Worm (Caenorhabditis elegans): ENCODE data around the gene C52A11.3.

C52A11.3 gene

DNA sequence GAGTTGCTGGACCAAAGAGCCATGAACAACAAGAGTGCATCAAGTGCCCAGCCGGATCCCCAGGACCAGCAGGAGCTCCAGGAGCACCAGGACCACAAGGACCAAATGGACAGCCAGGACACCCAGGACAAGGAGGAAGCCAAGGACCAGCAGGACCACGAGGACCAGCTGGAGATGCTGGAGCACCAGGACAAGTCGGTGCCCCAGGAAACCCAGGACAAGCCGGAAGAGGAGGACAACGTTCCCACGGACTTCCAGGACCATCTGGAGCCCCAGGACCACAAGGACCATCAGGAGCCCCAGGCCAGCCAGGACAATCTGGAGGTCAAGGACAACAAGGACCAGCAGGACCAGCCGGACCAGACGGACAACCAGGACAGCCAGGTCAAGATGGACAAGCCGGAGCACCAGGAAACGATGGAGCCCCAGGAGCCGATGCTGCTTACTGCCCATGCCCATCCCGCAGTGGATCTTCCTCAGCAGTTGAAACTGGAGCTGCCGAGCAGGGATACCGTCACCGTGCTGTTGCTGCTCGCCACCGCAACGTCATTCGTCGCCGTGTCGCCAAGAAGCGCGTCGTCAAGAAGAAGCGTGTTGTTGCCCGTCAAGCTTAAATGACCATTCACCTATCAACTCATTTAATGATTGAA lies 31.7 kb upstream of the C52A11.3 start:
- TF ChIP-seq elt-4 (tag; optimal IDR thresholded peaks at IDR 0.05): peak; percentile 50
- no peak for TF ChIP-seq zip-5 (tag; optimal IDR thresholded peaks at IDR 0.05)
- TF ChIP-seq unc-55 (GFP tag; optimal IDR thresholded peaks at IDR 0.05): no peak
- TF ChIP-seq hlh-6 (tag; optimal IDR thresholded peaks at IDR 0.05): peak; percentile 52
- peak; percentile 22 for TF ChIP-seq C08G9.2 (tag; optimal IDR thresholded peaks at IDR 0.05)

DNA sequence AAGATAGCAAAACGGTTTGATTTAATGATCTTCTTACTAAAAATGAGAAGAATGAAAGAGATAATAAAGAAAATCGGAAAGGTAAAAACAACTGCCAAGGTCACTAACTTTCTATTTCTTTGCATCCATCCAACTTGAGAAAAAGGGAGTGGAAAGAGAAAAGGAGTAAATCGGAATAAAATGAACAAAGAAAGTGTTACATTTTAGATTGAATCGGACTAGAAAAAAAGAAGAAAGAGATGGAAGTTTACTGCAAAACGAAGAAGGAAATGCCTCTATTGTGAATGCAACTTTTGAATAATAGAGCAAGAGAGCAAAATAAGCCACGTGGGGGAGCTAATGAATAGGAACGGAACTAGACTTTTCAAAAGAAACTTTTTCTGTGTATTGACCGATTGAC lies 31.1 kb upstream of the C52A11.3 start:
- TF ChIP-seq K09A11.1 (tag; optimal IDR thresholded peaks at IDR 0.05; ENCODE audit: insufficient read depth): no peak
- no peak for TF ChIP-seq fax-1 (tag; optimal IDR thresholded peaks at IDR 0.05)
- no peak for TF ChIP-seq ceh-6 (GFP tag; optimal IDR thresholded peaks at IDR 0.05)
- TF ChIP-seq che-1 (tag; optimal IDR thresholded peaks at IDR 0.05): no peak
- TF ChIP-seq sox-2 (GFP tag; IDR thresholded peaks at IDR 0.05): no peak
- no peak for TF ChIP-seq pha-4 (tag; optimal IDR thresholded peaks at IDR 0.05)
- no peak for TF ChIP-seq eyg-1 (tag; optimal IDR thresholded peaks at IDR 0.05)
- TF ChIP-seq unc-55 (GFP tag; optimal IDR thresholded peaks at IDR 0.05): no peak
- TF ChIP-seq ceh-45 (GFP tag; IDR thresholded peaks at IDR 0.05): no peak
- TF ChIP-seq nhr-11 (tag; optimal IDR thresholded peaks at IDR 0.05): no peak
- no peak for TF ChIP-seq nfya-1 (tag; optimal IDR thresholded peaks at IDR 0.05)
- TF ChIP-seq pax-1 (tag; optimal IDR thresholded peaks at IDR 0.05): no peak
- no peak for TF ChIP-seq ceh-18 (tag; optimal IDR thresholded peaks at IDR 0.05)
- TF ChIP-seq tbx-2 (tag; optimal IDR thresholded peaks at IDR 0.05): no peak

DNA sequence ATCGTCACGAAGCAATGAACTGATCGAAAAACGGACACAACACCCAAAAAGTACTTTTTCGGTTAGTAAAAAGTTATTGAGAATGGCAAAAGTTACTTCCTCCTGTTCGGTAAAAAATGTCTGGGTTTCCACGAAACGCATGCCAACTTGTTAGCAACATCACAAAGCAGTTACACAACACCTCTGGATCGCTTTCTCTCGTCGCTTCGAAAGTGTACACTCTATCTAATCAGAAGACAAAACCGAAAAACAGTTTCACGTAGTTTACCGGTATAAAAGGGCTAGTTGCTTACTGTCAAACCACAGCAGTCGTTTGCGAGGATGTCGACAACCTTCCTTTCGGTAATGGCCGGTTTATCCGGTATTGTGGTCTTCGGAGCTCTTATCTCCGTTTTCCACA lies 30.3 kb upstream of the C52A11.3 start, which contains the start of gene col-80:
col-80 (plus strand) TSS at position 301 of the 400 bp plus-strand sequence.
- no peak for TF ChIP-seq nhr-11 (tag; optimal IDR thresholded peaks at IDR 0.05)
- TF ChIP-seq ztf-16 (tag; optimal IDR thresholded peaks at IDR 0.05): no peak
- TF ChIP-seq dve-1 (tag; optimal IDR thresholded peaks at IDR 0.05): no peak
- TF ChIP-seq dmd-4 (tag; optimal IDR thresholded peaks at IDR 0.05; ENCODE audit: borderline replicate concordance): no peak
- no peak for TF ChIP-seq fax-1 (tag; optimal IDR thresholded peaks at IDR 0.05)
- TF ChIP-seq eyg-1 (tag; optimal IDR thresholded peaks at IDR 0.05): no peak
- TF ChIP-seq pha-2 (tag; optimal IDR thresholded peaks at IDR 0.05): no peak
- no peak for TF ChIP-seq ceh-34 (tag; optimal IDR thresholded peaks at IDR 0.05)
- TF ChIP-seq tbx-7 (tag; optimal IDR thresholded peaks at IDR 0.05): no peak
- no peak for TF ChIP-seq ceh-24 (tag; optimal IDR thresholded peaks at IDR 0.05)
- TF ChIP-seq ceh-9 (tag; optimal IDR thresholded peaks at IDR 0.05): no peak
- no peak for TF ChIP-seq Y22D7AL.16 (tag; optimal IDR thresholded peaks at IDR 0.05)
- TF ChIP-seq ceh-30 (tag; optimal IDR thresholded peaks at IDR 0.05): no peak
- TF ChIP-seq C08G9.2 (tag; optimal IDR thresholded peaks at IDR 0.05): no peak
- TF ChIP-seq ets-4 (tag; optimal IDR thresholded peaks at IDR 0.05): no peak
- TF ChIP-seq ceh-14 (tag; optimal IDR thresholded peaks at IDR 0.05): no peak
- no peak for TF ChIP-seq fkh-10 (GFP tag; optimal IDR thresholded peaks at IDR 0.05)
- no peak for TF ChIP-seq K09A11.1 (tag; optimal IDR thresholded peaks at IDR 0.05; ENCODE audit: insufficient read depth)
- no peak for TF ChIP-seq pha-4 (tag; optimal IDR thresholded peaks at IDR 0.05)
- no peak for TF ChIP-seq rnt-1 (tag; optimal IDR thresholded peaks at IDR 0.05)

DNA sequence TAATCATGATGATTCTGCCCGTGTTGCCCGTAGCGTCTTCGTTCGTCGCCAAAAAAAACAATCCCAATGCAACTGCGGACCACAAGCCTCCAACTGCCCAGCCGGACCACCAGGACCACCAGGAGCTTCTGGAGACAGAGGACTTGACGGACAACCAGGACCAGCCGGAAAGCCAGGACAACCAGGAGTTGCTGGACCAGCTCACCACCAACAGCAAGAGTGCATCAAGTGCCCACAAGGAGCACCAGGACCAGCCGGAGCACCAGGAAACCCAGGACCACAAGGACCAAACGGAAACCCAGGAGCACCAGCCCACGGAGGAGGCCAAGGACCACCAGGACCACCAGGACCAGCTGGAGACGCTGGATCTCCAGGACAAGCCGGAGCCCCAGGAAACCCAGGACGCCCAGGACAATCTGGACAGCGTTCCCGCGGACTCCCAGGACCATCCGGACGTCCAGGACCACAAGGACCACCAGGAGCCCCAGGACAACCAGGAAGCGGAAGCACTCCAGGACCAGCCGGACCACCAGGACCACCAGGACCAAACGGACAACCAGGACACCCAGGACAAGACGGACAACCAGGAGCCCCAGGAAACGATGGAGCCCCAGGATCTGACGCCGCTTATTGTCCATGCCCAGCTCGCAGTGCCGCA lies 29.6 kb upstream of the C52A11.3 start:
- no peak for TF ChIP-seq ttx-3 (tag; optimal IDR thresholded peaks at IDR 0.05)
- TF ChIP-seq unc-3 (GFP tag; conservative IDR thresholded peaks at IDR 0.05): no peak
- TF ChIP-seq unc-3 (tag; optimal IDR thresholded peaks at IDR 0.05): no peak
- no peak for TF ChIP-seq ceh-30 (tag; optimal IDR thresholded peaks at IDR 0.05)
- no peak for TF ChIP-seq tbx-7 (tag; optimal IDR thresholded peaks at IDR 0.05)
- TF ChIP-seq T23F11.4 (GFP tag; optimal IDR thresholded peaks at IDR 0.05): no peak
- TF ChIP-seq elt-4 (tag; optimal IDR thresholded peaks at IDR 0.05): peak; percentile 85
- TF ChIP-seq nhr-11 (tag; optimal IDR thresholded peaks at IDR 0.05): no peak
- no peak for TF ChIP-seq lim-6 (tag; optimal IDR thresholded peaks at IDR 0.05)
- TF ChIP-seq syd-9 (tag; optimal IDR thresholded peaks at IDR 0.05): peak; percentile 5
- no peak for TF ChIP-seq madf-2 (tag; optimal IDR thresholded peaks at IDR 0.05)

All from whole organism, late embryonic.